Fruit fly (Drosophila melanogaster) Kc167 (cell line): ENCODE measurements around the gene Med.

Experiments
- Myc ChIP-seq: fragments of >200 bp; optimal IDR thresholded peaks from 2 replicates; lab custom pipeline; 2017; ENCODE audit warnings: missing external identifiers
- Sin3A ChIP-seq: fragments of >200 bp; optimal IDR thresholded peaks from 2 replicates; lab custom pipeline; 2018; ENCODE audit warnings: missing external identifiers
- insv ChIP-seq: fragments of >200 bp; optimal IDR thresholded peaks from 3 replicates; lab custom pipeline; 2018; ENCODE audit warnings: missing external identifiers
- ttk ChIP-seq: sonication (Bioruptor generic); optimal IDR thresholded peaks from 2 replicates; lab custom pipeline; 2017; ENCODE audit warnings: missing external identifiers

dm6 chr3R:31580586-31580994 lies 30.3 kb upstream of the Med start, which contains the start of the genes pygo and rod:
- no peak for TF ChIP-seq Myc (lab: Kevin White, UChicago)
- no peak for TF ChIP-seq ttk (lab: Kevin White, UChicago)
- TF ChIP-seq insv (lab: Kevin White, UChicago): no peak
- no peak for TF ChIP-seq Sin3A (lab: Kevin White, UChicago)
